Fruit fly (Drosophila melanogaster): ENCODE measurements around the gene CG32988.

CG32988 gene

DNA sequence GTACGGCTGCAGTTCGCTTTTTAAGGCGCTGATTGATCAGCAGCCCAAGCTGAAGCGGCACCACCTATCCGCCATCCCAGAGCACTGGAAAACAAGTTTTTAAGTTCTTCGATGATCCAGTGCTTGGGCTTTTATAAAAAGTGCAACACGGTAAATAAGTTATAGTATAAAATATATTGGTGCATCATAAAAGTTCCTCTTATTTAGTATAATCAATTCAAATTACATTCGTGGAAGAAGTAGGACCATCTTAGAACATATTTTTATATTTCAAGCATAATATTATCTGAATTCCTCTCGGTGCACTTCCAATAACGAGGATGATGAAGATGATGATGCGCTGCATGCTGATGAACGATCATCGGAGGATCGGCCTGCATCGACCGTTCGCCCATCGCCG is 9.2 kb upstream of the CG32988 start:
- TF ChIP-seq Mnt (GFP tag; optimal IDR thresholded peaks at IDR 0.05) (no peak), toe (GFP tag; optimal IDR thresholded peaks at IDR 0.05) (no peak), Clk (GFP tag; optimal IDR thresholded peaks at IDR 0.05) (no peak), CG5204 (GFP tag; optimal IDR thresholded peaks at IDR 0.05) (no peak), CG1620 (GFP tag; optimal IDR thresholded peaks at IDR 0.05) (no peak), Crg-1 (GFP tag; optimal IDR thresholded peaks at IDR 0.05) (no peak), CG12768 (GFP tag; optimal IDR thresholded peaks at IDR 0.05) (no peak), bab1 (GFP tag; optimal IDR thresholded peaks at IDR 0.05) (no peak), tj (GFP tag; optimal IDR thresholded peaks at IDR 0.05) (no peak), kay (GFP tag; ENCODE audit: borderline replicate concordance) (no peak), CG7045 (GFP tag; optimal IDR thresholded peaks at IDR 0.05) (no peak), CG7101 (tag; optimal IDR thresholded peaks at IDR 0.05) (no peak)

DNA sequence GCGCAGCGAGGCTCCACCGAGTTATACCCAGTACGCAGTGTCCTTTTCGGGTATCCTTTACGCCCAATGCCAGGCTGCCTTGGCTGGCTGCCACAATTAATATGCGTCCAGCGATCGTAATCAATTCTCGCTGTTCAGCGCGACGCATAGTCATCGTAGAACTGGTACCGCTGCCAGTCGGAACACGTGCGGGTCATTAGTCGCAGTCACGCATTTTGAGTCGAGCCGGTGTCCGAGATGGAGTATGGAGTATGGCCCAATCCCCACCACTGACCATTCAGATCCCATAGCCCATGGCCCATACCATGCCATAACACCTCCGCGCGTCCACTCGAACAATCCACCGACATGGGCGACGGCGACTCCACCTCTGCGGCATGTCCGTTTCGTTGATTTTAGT is 6.9 kb upstream of the CG32988 start:
- TF ChIP-seq CG7045 (GFP tag; optimal IDR thresholded peaks at IDR 0.05) (no peak), Hr96 (GFP tag; optimal IDR thresholded peaks at IDR 0.05) (no peak), CG12768 (GFP tag; optimal IDR thresholded peaks at IDR 0.05) (no peak)

DNA sequence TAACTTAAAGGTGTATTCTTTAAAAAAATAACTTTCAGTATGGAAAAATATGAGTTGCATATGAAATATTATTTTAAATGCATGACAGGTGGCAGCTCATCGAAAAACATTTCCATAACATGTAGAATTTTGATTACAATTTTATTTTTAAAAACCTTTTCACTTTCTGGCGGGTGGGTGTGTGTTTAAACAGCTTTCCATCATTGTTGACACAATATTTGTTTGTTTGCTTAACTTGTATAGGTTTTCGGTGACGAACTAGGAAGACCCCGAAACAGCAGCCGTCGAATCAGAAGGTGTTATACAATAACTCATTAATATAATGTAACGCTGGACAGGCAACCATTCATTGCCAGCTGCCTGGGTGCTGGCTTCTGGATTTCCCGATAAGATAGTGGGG is 4.8 kb upstream of the CG32988 start:
- TF ChIP-seq cnc (optimal IDR thresholded peaks at IDR 0.05) (no peak), tj (GFP tag; optimal IDR thresholded peaks at IDR 0.05) (no peak), kay (GFP tag; ENCODE audit: borderline replicate concordance) (no peak), CG7045 (GFP tag; optimal IDR thresholded peaks at IDR 0.05) (no peak), Mnt (GFP tag; optimal IDR thresholded peaks at IDR 0.05) (no peak), Hr96 (GFP tag; optimal IDR thresholded peaks at IDR 0.05) (no peak), CG5204 (GFP tag; optimal IDR thresholded peaks at IDR 0.05) (no peak), ovo (GFP tag; optimal IDR thresholded peaks at IDR 0.05) (no peak), CG14711 (tag; optimal IDR thresholded peaks at IDR 0.05) (no peak), Clk (GFP tag; optimal IDR thresholded peaks at IDR 0.05) (no peak)

DNA sequence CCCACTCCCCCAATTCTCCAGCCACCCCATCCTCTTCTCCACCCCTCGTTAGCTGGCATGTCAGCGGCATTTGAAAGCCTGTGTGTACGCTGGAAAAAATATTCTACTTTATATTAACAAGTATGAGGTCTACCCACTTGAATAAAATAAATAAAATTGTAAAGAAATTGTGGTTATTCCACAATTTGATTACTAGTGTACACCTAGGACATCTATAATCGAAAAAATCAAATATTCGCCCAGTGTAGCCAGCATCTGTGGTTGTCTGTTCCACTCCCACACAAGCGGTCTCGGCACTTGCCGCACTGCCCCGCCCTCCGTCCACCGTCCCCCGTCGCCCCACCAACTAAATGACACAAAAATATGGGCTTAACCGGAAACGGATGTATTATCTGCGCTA is 3.9 kb upstream of the CG32988 start:
- TF ChIP-seq CG14711 (tag; optimal IDR thresholded peaks at IDR 0.05) (no peak), kay (GFP tag; ENCODE audit: borderline replicate concordance) (no peak), CG5204 (GFP tag; optimal IDR thresholded peaks at IDR 0.05) (no peak), tj (GFP tag; optimal IDR thresholded peaks at IDR 0.05) (no peak), toe (GFP tag; optimal IDR thresholded peaks at IDR 0.05) (no peak), cnc (optimal IDR thresholded peaks at IDR 0.05) (no peak), pad (GFP tag; optimal IDR thresholded peaks at IDR 0.05) (no peak), CG33017 (tag; optimal IDR thresholded peaks at IDR 0.05) (no peak), Clk (GFP tag; optimal IDR thresholded peaks at IDR 0.05) (no peak), cic (GFP tag; optimal IDR thresholded peaks at IDR 0.05) (no peak), CG7045 (GFP tag; optimal IDR thresholded peaks at IDR 0.05) (no peak), CG12768 (GFP tag; optimal IDR thresholded peaks at IDR 0.05) (no peak), CG7101 (tag; optimal IDR thresholded peaks at IDR 0.05) (no peak)

DNA sequence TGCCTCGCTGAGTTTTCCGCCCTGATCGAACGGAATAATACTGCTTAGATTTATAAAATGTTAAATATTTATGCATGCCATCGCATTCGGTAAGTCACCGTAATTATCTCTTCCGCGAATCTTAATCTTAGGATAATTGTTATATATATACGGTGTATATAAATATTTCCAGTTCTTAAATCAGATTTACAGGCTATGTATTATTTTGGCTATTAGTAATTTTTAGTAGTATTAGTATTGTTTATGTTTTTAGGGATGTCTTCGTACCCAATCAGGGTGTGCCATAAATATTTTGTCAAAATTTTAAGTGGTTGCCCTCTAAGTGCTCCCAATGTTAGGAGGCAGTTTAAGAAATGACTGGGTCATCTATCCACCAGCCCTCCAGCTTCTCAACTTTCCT is 2.2 kb upstream of the CG32988 start, which contains the start of gene CG32986:
Gene CG32986 (plus strand): TSS at position 301 of the 400 bp plus-strand sequence.
- TF ChIP-seq CG12768 (GFP tag; optimal IDR thresholded peaks at IDR 0.05): no peak
- no peak for TF ChIP-seq CG14711 (tag; optimal IDR thresholded peaks at IDR 0.05)
- TF ChIP-seq toe (GFP tag; optimal IDR thresholded peaks at IDR 0.05): no peak
- no peak for TF ChIP-seq pad (GFP tag; optimal IDR thresholded peaks at IDR 0.05)
- TF ChIP-seq bab1 (GFP tag; optimal IDR thresholded peaks at IDR 0.05): no peak
- TF ChIP-seq CG7045 (GFP tag; optimal IDR thresholded peaks at IDR 0.05): no peak
- TF ChIP-seq CG33017 (tag; optimal IDR thresholded peaks at IDR 0.05): no peak
- TF ChIP-seq Hr96 (GFP tag; optimal IDR thresholded peaks at IDR 0.05): no peak
- no peak for TF ChIP-seq kay (GFP tag; ENCODE audit: borderline replicate concordance)
- no peak for TF ChIP-seq CG1620 (GFP tag; optimal IDR thresholded peaks at IDR 0.05)
- TF ChIP-seq cic (GFP tag; optimal IDR thresholded peaks at IDR 0.05): no peak
- no peak for TF ChIP-seq CG11617 (GFP tag; optimal IDR thresholded peaks at IDR 0.05)
- no peak for TF ChIP-seq Clk (GFP tag; optimal IDR thresholded peaks at IDR 0.05)
- TF ChIP-seq Crg-1 (GFP tag; optimal IDR thresholded peaks at IDR 0.05): no peak
- no peak for TF ChIP-seq tj (GFP tag; optimal IDR thresholded peaks at IDR 0.05)

DNA sequence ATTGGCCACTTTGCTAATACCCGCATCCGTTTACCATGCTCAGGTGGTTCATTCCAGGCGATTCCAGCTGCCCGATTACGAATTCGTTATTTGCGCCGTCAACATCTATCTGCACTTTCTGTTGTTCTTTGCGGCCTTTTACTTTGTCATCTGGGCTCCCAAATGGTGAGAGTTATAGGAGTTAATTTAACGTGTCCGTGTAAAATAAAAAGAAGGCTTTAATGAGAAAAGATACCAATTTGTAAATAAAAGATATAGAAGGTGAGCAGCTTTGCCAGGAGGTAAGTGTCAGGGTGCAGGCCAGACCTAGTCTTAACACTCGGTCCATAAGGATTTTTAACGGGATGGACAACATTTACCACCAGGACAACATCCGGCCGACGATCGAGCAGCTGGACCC is 1.2 kb upstream of the CG32988 start, which contains the start of gene CG32987:
Gene CG32987 (plus strand): TSS at position 301 of the 400 bp plus-strand sequence.
- TF ChIP-seq Mnt (GFP tag; optimal IDR thresholded peaks at IDR 0.05): no peak
- no peak for TF ChIP-seq Hr96 (GFP tag; optimal IDR thresholded peaks at IDR 0.05)
- TF ChIP-seq toe (GFP tag; optimal IDR thresholded peaks at IDR 0.05): no peak
- TF ChIP-seq CG5204 (GFP tag; optimal IDR thresholded peaks at IDR 0.05): no peak
- no peak for TF ChIP-seq kay (GFP tag; ENCODE audit: borderline replicate concordance)
- TF ChIP-seq CG14711 (tag; optimal IDR thresholded peaks at IDR 0.05): no peak
- no peak for TF ChIP-seq tj (GFP tag; optimal IDR thresholded peaks at IDR 0.05)
- no peak for TF ChIP-seq pad (GFP tag; optimal IDR thresholded peaks at IDR 0.05)

DNA sequence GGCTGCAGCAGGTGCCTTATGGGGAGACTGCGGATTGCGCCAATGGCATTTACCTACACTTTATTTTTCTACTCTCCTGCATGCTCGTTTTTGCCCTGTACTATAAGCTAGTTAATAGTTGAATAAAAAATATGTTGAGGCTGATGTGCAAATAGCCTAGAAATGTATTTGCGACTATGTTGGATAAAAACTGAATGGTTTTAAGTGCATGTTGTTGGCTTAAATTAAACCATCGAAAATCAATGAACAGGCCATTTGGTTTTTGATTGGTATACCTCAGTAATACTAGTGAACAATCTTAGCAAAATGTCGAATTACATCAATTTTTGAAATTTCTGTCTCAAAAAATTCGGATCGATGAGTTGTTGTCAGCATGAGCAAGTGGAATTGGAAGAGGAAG is 886 bp downstream of the CG32988 start, which contains the start of gene CG32983:
Gene CG32983 (plus strand): TSS at position 301 of the 400 bp plus-strand sequence.
- no peak for TF ChIP-seq CG5204 (GFP tag; optimal IDR thresholded peaks at IDR 0.05)
- TF ChIP-seq CG12768 (GFP tag; optimal IDR thresholded peaks at IDR 0.05): no peak
- no peak for TF ChIP-seq CG1620 (GFP tag; optimal IDR thresholded peaks at IDR 0.05)
- TF ChIP-seq CG14711 (tag; optimal IDR thresholded peaks at IDR 0.05): no peak
- no peak for TF ChIP-seq CG11617 (GFP tag; optimal IDR thresholded peaks at IDR 0.05)
- no peak for TF ChIP-seq cnc (optimal IDR thresholded peaks at IDR 0.05)

Measured in whole organism, adult.